Comparison of ENCODE assay signal across 4 worm cellular contexts in genomic region chrV:15664053-15664661, ce11.
TF ChIP-seq lines count a peak whose summit lies in the region.

No protein-coding gene starts in this region.

TF ChIP-seq in whole organism, L1 larva, 84 proteins besides CTCF, POLR2A, EP300 and RAD21 (continued from another document):
- TF ChIP-seq grh-1 (GFP tag; IDR thresholded peaks at IDR 0.05; lab: Robert Waterston, UW) = peak; percentile 72
- peak; percentile 50 for TF ChIP-seq nhr-77 (tag; optimal IDR thresholded peaks at IDR 0.05; lab: Kevin White, UChicago)
- no peak for TF ChIP-seq pqm-1 (tag; optimal IDR thresholded peaks at IDR 0.05; lab: Kevin White, UChicago)
- no peak for TF ChIP-seq unc-130 (tag; optimal IDR thresholded peaks at IDR 0.05; lab: Kevin White, UChicago)
- TF ChIP-seq egl-27 (tag; optimal IDR thresholded peaks at IDR 0.05; lab: Kevin White, UChicago) = peak in 1 of 2 experiments; percentile 11
- peak; percentile 58 for TF ChIP-seq rnt-1 (tag; optimal IDR thresholded peaks at IDR 0.05; lab: Kevin White, UChicago)
- TF ChIP-seq ama-1 (optimal IDR thresholded peaks at IDR 0.05; lab: Kevin White, UChicago) = no peak
- peak; percentile 76 for TF ChIP-seq pag-3 (tag; optimal IDR thresholded peaks at IDR 0.05; lab: Kevin White, UChicago; ENCODE audit: borderline replicate concordance, insufficient read depth)
- TF ChIP-seq snu-23 (GFP tag; optimal IDR thresholded peaks at IDR 0.05; lab: Kevin White, UChicago) = peak; percentile 62
- TF ChIP-seq nhr-71 (tag; optimal IDR thresholded peaks at IDR 0.05; lab: Kevin White, UChicago) = peak; percentile 67
- peak; percentile 89 for TF ChIP-seq nhr-85 (tag; lab: Kevin White, UChicago)
- TF ChIP-seq skn-1 (tag; optimal IDR thresholded peaks at IDR 0.05; lab: Kevin White, UChicago) = peak; percentile 12
- TF ChIP-seq blmp-1 (tag; optimal IDR thresholded peaks at IDR 0.05; lab: Kevin White, UChicago) = peak; percentile 95
- no peak for TF ChIP-seq nhr-90 (tag; optimal IDR thresholded peaks at IDR 0.05; lab: Kevin White, UChicago; ENCODE audit: poor library complexity)
- peak; percentile 2 to 23 (median 5) for TF ChIP-seq dpl-1 (GFP tag; optimal IDR thresholded peaks at IDR 0.05; lab: Kevin White, UChicago)
- no peak for TF ChIP-seq nhr-47 (tag; optimal IDR thresholded peaks at IDR 0.05; lab: Kevin White, UChicago)
- TF ChIP-seq C16A3.4 (tag; optimal IDR thresholded peaks at IDR 0.05; lab: Kevin White, UChicago) = peak; percentile 47
- TF ChIP-seq mdl-1 (tag; optimal IDR thresholded peaks at IDR 0.05; lab: Kevin White, UChicago) = peak in 1 of 2 experiments; percentile 62
- peak in 1 of 3 experiments; percentile 24 for TF ChIP-seq ceh-82 (tag; optimal IDR thresholded peaks at IDR 0.05; lab: Kevin White, UChicago)
- peak; percentile 29 to 37 for TF ChIP-seq efl-1 (optimal IDR thresholded peaks at IDR 0.05; lab: Kevin White, UChicago)
- TF ChIP-seq efl-1 (GFP tag; optimal IDR thresholded peaks at IDR 0.05 in 1 of 2; lab: Kevin White, UChicago) = peak; percentile 11 to 84
TF ChIP-seq in whole organism, L1 larva: peak in this region for 24.

TF ChIP-seq in whole organism, L2 larva, 48 proteins besides CTCF, POLR2A, EP300 and RAD21 (continued from another document):
- TF ChIP-seq nhr-77 (tag; optimal IDR thresholded peaks at IDR 0.05; lab: Kevin White, UChicago) (no peak), mbf-1 (tag; optimal IDR thresholded peaks at IDR 0.05; lab: Kevin White, UChicago) (no peak), F13H6.1 (tag; optimal IDR thresholded peaks at IDR 0.05; lab: Kevin White, UChicago) (peak; percentile 50), nhr-6 (tag; optimal IDR thresholded peaks at IDR 0.05; lab: Kevin White, UChicago) (peak; percentile 16), nhr-237 (tag; optimal IDR thresholded peaks at IDR 0.05; lab: Kevin White, UChicago) (no peak), zag-1 (tag; optimal IDR thresholded peaks at IDR 0.05; lab: Kevin White, UChicago) (no peak), nhr-10 (tag; optimal IDR thresholded peaks at IDR 0.05; lab: Kevin White, UChicago) (no peak), sma-9 (GFP tag; optimal IDR thresholded peaks at IDR 0.05; lab: Kevin White, UChicago) (peak; percentile 53), sma-9 (tag; optimal IDR thresholded peaks at IDR 0.05; lab: Kevin White, UChicago) (no peak), nhr-25 (tag; optimal IDR thresholded peaks at IDR 0.05; lab: Kevin White, UChicago) (peak; percentile 79), C34F6.9 (tag; optimal IDR thresholded peaks at IDR 0.05; lab: Kevin White, UChicago) (peak; percentile 25), lin-39 (tag; optimal IDR thresholded peaks at IDR 0.05; lab: Kevin White, UChicago) (no peak), gmeb-1 (tag; optimal IDR thresholded peaks at IDR 0.05; lab: Kevin White, UChicago) (peak; percentile 15), ama-1 (optimal IDR thresholded peaks at IDR 0.05; lab: Kevin White, UChicago) (peak; percentile 53), egl-27 (tag; optimal IDR thresholded peaks at IDR 0.05; lab: Kevin White, UChicago) (peak; percentile 5)
TF ChIP-seq in whole organism, L2 larva: peak in this region for 16.

TF ChIP-seq in whole organism, L3 larva, 47 proteins besides CTCF, POLR2A, EP300 and RAD21 (continued from another document):
- TF ChIP-seq nhr-43 (tag; optimal IDR thresholded peaks at IDR 0.05; lab: Kevin White, UChicago; ENCODE audit: poor library complexity, severe bottlenecking) = peak; percentile 1
- TF ChIP-seq nfya-1 (tag; optimal IDR thresholded peaks at IDR 0.05; lab: Kevin White, UChicago; ENCODE audit: insufficient read depth) = peak; percentile 56
- no peak for TF ChIP-seq eor-1 (tag; optimal IDR thresholded peaks at IDR 0.05; lab: Kevin White, UChicago)
- TF ChIP-seq daf-12 (tag; optimal IDR thresholded peaks at IDR 0.05; lab: Kevin White, UChicago) = no peak
- TF ChIP-seq ztf-11 (tag; optimal IDR thresholded peaks at IDR 0.05; lab: Kevin White, UChicago) = no peak
- TF ChIP-seq lin-39 (tag; optimal IDR thresholded peaks at IDR 0.05; lab: Kevin White, UChicago) = no peak
- TF ChIP-seq jun-1 (tag; optimal IDR thresholded peaks at IDR 0.05; lab: Kevin White, UChicago) = no peak
- TF ChIP-seq fos-1 (tag; optimal IDR thresholded peaks at IDR 0.05; lab: Kevin White, UChicago) = no peak
- no peak for TF ChIP-seq fkh-2 (tag; optimal IDR thresholded peaks at IDR 0.05; lab: Kevin White, UChicago)
- no peak for TF ChIP-seq sea-2 (GFP tag; optimal IDR thresholded peaks at IDR 0.05; lab: Kevin White, UChicago)
- TF ChIP-seq elt-1 (tag; optimal IDR thresholded peaks at IDR 0.05; lab: Kevin White, UChicago) = peak; percentile 94
- no peak for TF ChIP-seq egl-5 (tag; optimal IDR thresholded peaks at IDR 0.05; lab: Kevin White, UChicago)
- TF ChIP-seq ceh-28 (tag; optimal IDR thresholded peaks at IDR 0.05; lab: Kevin White, UChicago) = no peak
- peak; percentile 50 for TF ChIP-seq elt-2 (tag; optimal IDR thresholded peaks at IDR 0.05; lab: Kevin White, UChicago)
- no peak for TF ChIP-seq nhr-76 (tag; optimal IDR thresholded peaks at IDR 0.05; lab: Kevin White, UChicago)
- TF ChIP-seq ZK546.5 (tag; optimal IDR thresholded peaks at IDR 0.05; lab: Kevin White, UChicago) = no peak
- peak; percentile 72 for TF ChIP-seq pha-4 (tag; optimal IDR thresholded peaks at IDR 0.05; lab: Kevin White, UChicago)
- no peak for TF ChIP-seq aly-2 (tag; optimal IDR thresholded peaks at IDR 0.05; lab: Kevin White, UChicago)
- no peak for TF ChIP-seq nhr-11 (tag; optimal IDR thresholded peaks at IDR 0.05; lab: Kevin White, UChicago)
- no peak for TF ChIP-seq mml-1 (tag; optimal IDR thresholded peaks at IDR 0.05; lab: Kevin White, UChicago)
- TF ChIP-seq ztf-4 (tag; optimal IDR thresholded peaks at IDR 0.05; lab: Kevin White, UChicago) = no peak
- TF ChIP-seq nhr-12 (tag; optimal IDR thresholded peaks at IDR 0.05; lab: Kevin White, UChicago) = no peak
- TF ChIP-seq nhr-25 (tag; optimal IDR thresholded peaks at IDR 0.05; lab: Kevin White, UChicago) = peak; percentile 85
- TF ChIP-seq hmg-11 (tag; optimal IDR thresholded peaks at IDR 0.05; lab: Kevin White, UChicago) = peak; percentile 38
- TF ChIP-seq skn-1 (tag; optimal IDR thresholded peaks at IDR 0.05; lab: Kevin White, UChicago) = no peak
- TF ChIP-seq ceh-82 (tag; optimal IDR thresholded peaks at IDR 0.05; lab: Kevin White, UChicago) = no peak
- TF ChIP-seq unc-62 (GFP tag; optimal IDR thresholded peaks at IDR 0.05; lab: Kevin White, UChicago) = no peak
- TF ChIP-seq ceh-9 (tag; optimal IDR thresholded peaks at IDR 0.05; lab: Kevin White, UChicago) = no peak
- no peak for TF ChIP-seq R02D3.7 (tag; optimal IDR thresholded peaks at IDR 0.05; lab: Kevin White, UChicago)
- TF ChIP-seq nhr-28 (tag; optimal IDR thresholded peaks at IDR 0.05; lab: Kevin White, UChicago) = no peak
- no peak for TF ChIP-seq fkh-10 (GFP tag; optimal IDR thresholded peaks at IDR 0.05; lab: Kevin White, UChicago)
- no peak for TF ChIP-seq ceh-16 (tag; optimal IDR thresholded peaks at IDR 0.05; lab: Kevin White, UChicago)
- peak; percentile 29 for TF ChIP-seq ama-1 (optimal IDR thresholded peaks at IDR 0.05; lab: Kevin White, UChicago)
- no peak for TF ChIP-seq nhr-67 (tag; optimal IDR thresholded peaks at IDR 0.05; lab: Kevin White, UChicago)
- TF ChIP-seq elt-3 (tag; optimal IDR thresholded peaks at IDR 0.05; lab: Kevin White, UChicago) = no peak

TF ChIP-seq in whole organism, L4 larva, 104 proteins besides CTCF, POLR2A, EP300 and RAD21 (continued from another document):
- TF ChIP-seq ceh-82 (tag; optimal IDR thresholded peaks at IDR 0.05; lab: Kevin White, UChicago) = no peak
- TF ChIP-seq egl-43 (GFP tag; IDR thresholded peaks at IDR 0.05; lab: Robert Waterston, UW) = 0 out of 2 replicates have a peak, but pooled peaks have one; percentile 35
- TF ChIP-seq mxl-3 (GFP tag; optimal IDR thresholded peaks at IDR 0.05; lab: Kevin White, UChicago) = peak; percentile 44
- peak; percentile 38 for TF ChIP-seq T20F7.1 (GFP tag; optimal IDR thresholded peaks at IDR 0.05; lab: Kevin White, UChicago)
- peak; percentile 44 for TF ChIP-seq nhr-77 (tag; optimal IDR thresholded peaks at IDR 0.05; lab: Kevin White, UChicago)
- TF ChIP-seq mdl-1 (tag; optimal IDR thresholded peaks at IDR 0.05; lab: Kevin White, UChicago) = peak in 1 of 2 experiments; percentile 36
- TF ChIP-seq hif-1 (tag; optimal IDR thresholded peaks at IDR 0.05; lab: Kevin White, UChicago) = peak in 1 of 2 experiments; percentile 26
- no peak for TF ChIP-seq pha-4 (GFP tag; IDR thresholded peaks at IDR 0.05; lab: Robert Waterston, UW)
- no peak for TF ChIP-seq pha-4 (tag; optimal IDR thresholded peaks at IDR 0.05; lab: Kevin White, UChicago)
- peak; percentile 55 for TF ChIP-seq dmd-6 (GFP tag; IDR thresholded peaks at IDR 0.05; lab: Robert Waterston, UW)
- TF ChIP-seq pqm-1 (tag; optimal IDR thresholded peaks at IDR 0.05; lab: Kevin White, UChicago) = peak; percentile 1
- no peak for TF ChIP-seq Y105C5A.15 (GFP tag; IDR thresholded peaks at IDR 0.05; lab: Robert Waterston, UW)
- TF ChIP-seq hlh-30 (tag; optimal IDR thresholded peaks at IDR 0.05; lab: Kevin White, UChicago; ENCODE audit: insufficient read depth) = peak; percentile 73
- TF ChIP-seq nhr-11 (tag; optimal IDR thresholded peaks at IDR 0.05; lab: Kevin White, UChicago) = peak; percentile 60
- TF ChIP-seq nhr-28 (tag; optimal IDR thresholded peaks at IDR 0.05; lab: Kevin White, UChicago) = peak; percentile 96
- no peak for TF ChIP-seq daf-16 (GFP tag; optimal IDR thresholded peaks at IDR 0.05; lab: Kevin White, UChicago)
- peak; percentile 30 for TF ChIP-seq daf-16 (tag; optimal IDR thresholded peaks at IDR 0.05; lab: Kevin White, UChicago)
- TF ChIP-seq ztf-11 (tag; optimal IDR thresholded peaks at IDR 0.05; lab: Kevin White, UChicago) = no peak
- TF ChIP-seq tag-97 (GFP tag; IDR thresholded peaks at IDR 0.05; lab: Robert Waterston, UW) = no peak
- TF ChIP-seq mes-2 (tag; optimal IDR thresholded peaks at IDR 0.05; lab: Kevin White, UChicago; ENCODE audit: poor library complexity, severe bottlenecking) = peak; percentile 42
